Worm (Caenorhabditis elegans) whole organism, young adult: ENCODE data around the gene nmad-1.
A peak's percentile ranks its signal among the peaks of the same experiment; 100 is the strongest.

Source experiments
- B0261.1 ChIP-seq: sonication (generic microtip); optimal IDR thresholded peaks from 2 replicates; lab custom pipeline; 2016; ENCODE audit warnings: mild to moderate bottlenecking, missing genetic modification characterization, moderate library complexity, missing compliant biosample characterization
- B0336.3 ChIP-seq: fragments of 200-800 bp; sonication (Bioruptor generic); IDR thresholded peaks from 2 replicates; pipeline ENCODE4 v1.3.6; 2022; ENCODE audit warnings: missing genetic modification characterization, missing compliant biosample characterization
- D2030.7 ChIP-seq: fragments of 200-800 bp; sonication (Bioruptor generic); IDR thresholded peaks from 2 replicates; pipeline ENCODE4 v1.3.6; 2022; ENCODE audit warnings: missing genetic modification reagents, missing genetic modification characterization, missing compliant biosample characterization
- F10E7.11 ChIP-seq: sonication (generic microtip); optimal IDR thresholded peaks from 2 replicates; lab custom pipeline; 2017; ENCODE audit warnings: mild to moderate bottlenecking, missing genetic modification characterization, moderate library complexity, missing compliant biosample characterization
- F22D6.2 ChIP-seq: sonication (generic microtip); optimal IDR thresholded peaks from 2 replicates; lab custom pipeline; 2016; ENCODE audit warnings: mild to moderate bottlenecking, missing genetic modification characterization, missing compliant biosample characterization
- F33H1.4 ChIP-seq: fragments of 200-800 bp; sonication (Bioruptor generic); IDR thresholded peaks from 2 replicates; pipeline ENCODE4 v1.3.6; 2022; ENCODE audit warnings: missing genetic modification reagents, missing genetic modification characterization, missing compliant biosample characterization
- F39B2.1 ChIP-seq: fragments of 200-800 bp; sonication (Bioruptor generic); IDR thresholded peaks from 2 replicates; pipeline ENCODE4 v1.3.6; 2022; ENCODE audit warnings: missing genetic modification reagents, missing genetic modification characterization, missing compliant biosample characterization
- F49E8.2 ChIP-seq: sonication (generic microtip); optimal IDR thresholded peaks from 3 replicates; lab custom pipeline; 2017; ENCODE audit warnings: missing genetic modification characterization, mild to moderate bottlenecking, missing compliant biosample characterization, antibody characterized with exemption, moderate library complexity; ENCODE audit not compliant: insufficient read depth
- F55B11.4 ChIP-seq: sonication (generic microtip); optimal IDR thresholded peaks from 2 replicates; lab custom pipeline; 2016; ENCODE audit warnings: missing compliant biosample characterization, missing genetic modification characterization, borderline replicate concordance; ENCODE audit not compliant: insufficient read depth
- K11D2.4 ChIP-seq: fragments of 200-800 bp; sonication (Bioruptor generic); IDR thresholded peaks from 2 replicates; pipeline ENCODE4 v1.3.6; 2022; ENCODE audit warnings: missing genetic modification reagents, missing genetic modification characterization, missing compliant biosample characterization
- Y67H2A.10 ChIP-seq: fragments of 200-800 bp; sonication (Bioruptor generic); conservative IDR thresholded peaks from 2 replicates; pipeline ENCODE4 v1.3.6; 2022; ENCODE audit warnings: missing genetic modification reagents, missing genetic modification characterization, missing compliant biosample characterization
- Y95B8A.8 ChIP-seq: fragments of 200-800 bp; sonication (Bioruptor generic); IDR thresholded peaks from 2 replicates; pipeline ENCODE4 v1.3.6; 2022; ENCODE audit warnings: missing genetic modification reagents, missing genetic modification characterization, missing compliant biosample characterization
- aptf-2 ChIP-seq: fragments of 200-800 bp; sonication (Bioruptor generic); conservative IDR thresholded peaks from 2 replicates; pipeline ENCODE4 v1.3.6; 2022; ENCODE audit warnings: missing genetic modification reagents, missing genetic modification characterization, missing compliant biosample characterization
- attf-5 ChIP-seq: fragments of 200-800 bp; sonication (Bioruptor generic); optimal IDR thresholded peaks from 2 replicates; lab custom pipeline; 2018; ENCODE audit warnings: mild to moderate bottlenecking, missing genetic modification characterization, missing compliant biosample characterization
- attf-6 ChIP-seq: fragments of 200-800 bp; sonication (Bioruptor generic); IDR thresholded peaks from 2 replicates; pipeline ENCODE4 v1.3.6; 2022; ENCODE audit warnings: missing genetic modification reagents, missing genetic modification characterization, missing compliant biosample characterization
- bed-1 ChIP-seq: fragments of 200-800 bp; sonication (Bioruptor generic); IDR thresholded peaks from 2 replicates; pipeline ENCODE4 v1.3.6; 2022; ENCODE audit warnings: missing genetic modification reagents, missing genetic modification characterization, missing compliant biosample characterization
- cebp-1 ChIP-seq, 2 experiments: fragments of 200-800 bp in 1 of 2; sonication (Bioruptor generic) in 1 of 2; sonication (generic microtip) in 1 of 2; IDR thresholded peaks in 1 of 2; optimal IDR thresholded peaks in 1 of 2; 2 replicates each; pipeline versions ENCODE4 v1.3.6 to Lab custom; 2017 to 2022; ENCODE audit warnings: missing compliant biosample characterization in 2 of 2, missing genetic modification characterization in 2 of 2, mild to moderate bottlenecking in 1 of 2, missing genetic modification reagents in 1 of 2, moderate library complexity in 1 of 2
- ceh-79 ChIP-seq: sonication (generic microtip); optimal IDR thresholded peaks from 2 replicates; lab custom pipeline; 2017; ENCODE audit warnings: mild to moderate bottlenecking, missing genetic modification characterization, missing compliant biosample characterization
- ceh-91 ChIP-seq: fragments of 200-800 bp; sonication (Bioruptor generic); IDR thresholded peaks from 2 replicates; pipeline ENCODE4 v1.3.6; 2022; ENCODE audit warnings: missing genetic modification reagents, missing genetic modification characterization, missing compliant biosample characterization
- die-1 ChIP-seq: sonication (generic microtip); optimal IDR thresholded peaks from 2 replicates; lab custom pipeline; 2016; ENCODE audit warnings: missing genotype, mild to moderate bottlenecking, missing genetic modification characterization, missing compliant biosample characterization
- dox-1 ChIP-seq: fragments of 200-800 bp; sonication (Bioruptor generic); IDR thresholded peaks from 2 replicates; pipeline ENCODE4 v1.3.6; 2022; ENCODE audit warnings: missing genetic modification reagents, missing genetic modification characterization, missing compliant biosample characterization
- dpl-1 ChIP-seq: fragments of 150-350 bp; optimal IDR thresholded peaks from 2 replicates; lab custom pipeline; 2014; ENCODE audit warnings: missing biosample characterization, missing genetic modification reagents, missing genetic modification characterization
- efl-1 ChIP-seq: fragments of 150-350 bp; optimal IDR thresholded peaks from 2 replicates; lab custom pipeline; 2014; ENCODE audit warnings: missing biosample characterization, missing genetic modification reagents, missing genetic modification characterization
- egl-18 ChIP-seq: fragments of 200-800 bp; sonication (Bioruptor generic); IDR thresholded peaks from 2 replicates; pipeline ENCODE4 v1.3.6; 2022; ENCODE audit warnings: missing genetic modification reagents, missing genetic modification characterization, missing compliant biosample characterization
- ets-4 ChIP-seq: fragments of 200-800 bp; sonication (Bioruptor generic); optimal IDR thresholded peaks from 2 replicates; lab custom pipeline; 2018; ENCODE audit warnings: mild to moderate bottlenecking, missing genetic modification characterization, missing compliant biosample characterization
- fkh-3 ChIP-seq: sonication (generic microtip); optimal IDR thresholded peaks from 2 replicates; lab custom pipeline; 2016; ENCODE audit warnings: mild to moderate bottlenecking, missing genetic modification characterization, missing compliant biosample characterization
- him-1 ChIP-seq: sonication (generic microtip); optimal IDR thresholded peaks from 2 replicates; lab custom pipeline; 2016; ENCODE audit warnings: missing genotype, missing genetic modification reagents, missing genetic modification characterization, missing compliant biosample characterization
- hlh-12 ChIP-seq: sonication (generic microtip); optimal IDR thresholded peaks from 2 replicates; lab custom pipeline; 2016; ENCODE audit warnings: missing genetic modification characterization, missing compliant biosample characterization
- hmg-20 ChIP-seq: fragments of 200-800 bp; sonication (Bioruptor generic); IDR thresholded peaks from 2 replicates; pipeline ENCODE4 v1.3.6; 2022; ENCODE audit warnings: missing genetic modification reagents, missing genetic modification characterization, missing compliant biosample characterization
- hsf-1 ChIP-seq: fragments of 200-800 bp; sonication (Bioruptor generic); IDR thresholded peaks from 2 replicates; pipeline ENCODE4 v1.3.6; 2022; ENCODE audit warnings: missing genetic modification reagents, missing genetic modification characterization, missing compliant biosample characterization
- lag-1 ChIP-seq: fragments of 200-800 bp; sonication (Bioruptor generic); IDR thresholded peaks from 2 replicates; pipeline ENCODE4 v1.3.6; 2022; ENCODE audit warnings: missing genetic modification reagents, missing genetic modification characterization, missing compliant biosample characterization
- lin-40 ChIP-seq: sonication (generic microtip); optimal IDR thresholded peaks from 2 replicates; lab custom pipeline; 2016; ENCODE audit warnings: missing genetic modification characterization, mild to moderate bottlenecking, missing compliant biosample characterization, missing genotype, missing genetic modification reagents
- lsl-1 ChIP-seq: fragments of 200-800 bp; sonication (Bioruptor generic); optimal IDR thresholded peaks from 2 replicates; lab custom pipeline; 2018; ENCODE audit warnings: mild to moderate bottlenecking, missing genetic modification characterization, moderate library complexity, missing compliant biosample characterization
- madf-10 ChIP-seq: sonication (generic microtip); optimal IDR thresholded peaks from 2 replicates; lab custom pipeline; 2016; ENCODE audit warnings: mild to moderate bottlenecking, missing genetic modification characterization, missing compliant biosample characterization
- madf-8 ChIP-seq: fragments of 200-800 bp; sonication (Bioruptor generic); conservative IDR thresholded peaks from 2 replicates; pipeline ENCODE4 v1.3.6; 2022; ENCODE audit warnings: missing genetic modification reagents, missing genetic modification characterization, missing compliant biosample characterization
- nhr-27 ChIP-seq: fragments of 200-800 bp; sonication (Bioruptor generic); optimal IDR thresholded peaks from 2 replicates; lab custom pipeline; 2018; ENCODE audit warnings: mild to moderate bottlenecking, missing genetic modification characterization, moderate library complexity, missing compliant biosample characterization
- nhr-80 ChIP-seq: sonication (generic microtip); optimal IDR thresholded peaks from 2 replicates; lab custom pipeline; 2016; ENCODE audit warnings: missing genetic modification characterization, missing compliant biosample characterization
- pbrm-1 ChIP-seq: fragments of 200-800 bp; sonication (Bioruptor generic); IDR thresholded peaks from 2 replicates; pipeline ENCODE4 v1.3.6; 2022; ENCODE audit warnings: missing genetic modification reagents, missing genetic modification characterization, missing compliant biosample characterization
- rcor-1 ChIP-seq: fragments of 200-800 bp; sonication (Bioruptor generic); IDR thresholded peaks from 2 replicates; pipeline ENCODE4 v1.3.6; 2022; ENCODE audit warnings: missing genetic modification reagents, missing genetic modification characterization, missing compliant biosample characterization
- snpc-1.1 ChIP-seq: sonication (generic microtip); optimal IDR thresholded peaks from 2 replicates; lab custom pipeline; 2017; ENCODE audit warnings: missing genetic modification characterization, mild to moderate bottlenecking, missing compliant biosample characterization, antibody characterized with exemption, moderate library complexity, missing genotype, missing genetic modification reagents; ENCODE audit not compliant: insufficient read depth
- snpc-1.3 ChIP-seq: sonication (generic microtip); optimal IDR thresholded peaks from 2 replicates; lab custom pipeline; 2017; ENCODE audit warnings: missing genetic modification characterization, mild to moderate bottlenecking, missing compliant biosample characterization, antibody characterized with exemption, moderate library complexity, missing genotype, missing genetic modification reagents; ENCODE audit not compliant: insufficient read depth
- sptf-2 ChIP-seq: fragments of 200-800 bp; sonication (Bioruptor generic); optimal IDR thresholded peaks from 2 replicates; lab custom pipeline; 2018; ENCODE audit warnings: mild to moderate bottlenecking, missing genetic modification characterization, missing compliant biosample characterization
- tbx-9 ChIP-seq: sonication (generic microtip); optimal IDR thresholded peaks from 2 replicates; lab custom pipeline; 2016; ENCODE audit warnings: borderline replicate concordance, missing genetic modification characterization, inconsistent platforms, missing compliant biosample characterization
- tlf-1 ChIP-seq: fragments of 200-800 bp; sonication (Bioruptor generic); optimal IDR thresholded peaks from 2 replicates; lab custom pipeline; 2018; ENCODE audit warnings: mild to moderate bottlenecking, missing genetic modification characterization, missing compliant biosample characterization
- unc-130 ChIP-seq: sonication (generic microtip); optimal IDR thresholded peaks from 2 replicates; lab custom pipeline; 2016; ENCODE audit warnings: missing genetic modification reagents, missing genetic modification characterization, missing compliant biosample characterization
- zfh-2 ChIP-seq: fragments of 200-800 bp; sonication (Bioruptor generic); conservative IDR thresholded peaks from 2 replicates; pipeline ENCODE4 v1.3.6; 2022; ENCODE audit warnings: missing genetic modification reagents, missing genetic modification characterization, missing compliant biosample characterization
- ztf-25 ChIP-seq: fragments of 200-800 bp; sonication (Bioruptor generic); IDR thresholded peaks from 2 replicates; pipeline ENCODE4 v1.3.6; 2022; ENCODE audit warnings: missing genetic modification reagents, missing genetic modification characterization, missing compliant biosample characterization

nmad-1 gene

DNA sequence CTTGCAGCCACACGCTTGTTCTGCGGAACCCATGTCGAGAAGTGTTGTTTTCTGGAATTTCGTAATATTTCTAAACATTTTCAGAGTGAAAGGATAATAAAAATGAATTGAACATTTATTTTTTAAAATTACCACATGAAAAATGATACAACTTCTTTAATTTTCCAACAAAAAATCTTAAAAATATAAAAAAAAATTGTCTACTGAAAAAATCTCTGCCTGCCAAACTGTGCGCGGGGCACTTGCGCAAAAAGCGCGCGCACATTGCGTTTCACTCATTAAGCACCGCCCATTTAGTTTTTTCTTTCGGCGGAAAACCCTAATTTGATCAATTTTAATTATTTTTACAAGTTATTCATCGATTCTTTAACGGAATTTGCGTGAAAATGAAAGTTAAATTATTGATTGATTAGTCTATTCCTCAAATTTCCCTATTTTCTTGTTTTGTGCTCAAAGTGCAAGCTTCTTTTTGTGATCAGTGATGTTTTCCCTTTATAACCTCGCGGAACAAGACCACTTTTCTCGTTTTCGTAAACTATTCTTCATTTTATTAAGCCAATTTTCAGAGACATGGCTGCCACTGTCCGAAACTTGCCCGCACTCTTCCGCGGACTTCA, at the start of gene nmad-1, which contains the start of gene hach-1 (continued):
- TF ChIP-seq unc-130 (GFP tag; lab: Kevin White, UChicago) = peak; percentile 21
- TF ChIP-seq bed-1 = no peak
- no peak for TF ChIP-seq K11D2.4 (GFP tag; lab: Robert Waterston, UW)
- no peak for TF ChIP-seq attf-6 (GFP tag; lab: Robert Waterston, UW)
- TF ChIP-seq dox-1 = peak; percentile 85
- no peak for TF ChIP-seq tbx-9 (tag; lab: Kevin White, UChicago)
- TF ChIP-seq F33H1.4 (GFP tag; lab: Robert Waterston, UW) = peak; percentile 62
- peak; percentile 67 for TF ChIP-seq B0336.3
- no peak for TF ChIP-seq hsf-1
- no peak for TF ChIP-seq ceh-91 (GFP tag; lab: Robert Waterston, UW)
- TF ChIP-seq madf-10 (tag; lab: Kevin White, UChicago) = peak; percentile 43
- TF ChIP-seq snpc-1.3 (tag; lab: Kevin White, UChicago) = peak; percentile 93
- peak; percentile 77 for TF ChIP-seq lin-40 (tag; lab: Kevin White, UChicago)
- no peak for TF ChIP-seq ets-4
- TF ChIP-seq sptf-2 (GFP tag; lab: Kevin White, UChicago) = no peak
- TF ChIP-seq Y95B8A.8 (GFP tag; lab: Robert Waterston, UW) = no peak
- no peak for TF ChIP-seq hlh-12 (tag; lab: Kevin White, UChicago)
- TF ChIP-seq madf-8 (GFP tag; lab: Robert Waterston, UW) = peak; percentile 37; the same call in 1 of the 2 replicates
- TF ChIP-seq him-1 = peak; percentile 5
- TF ChIP-seq dpl-1 (GFP tag; lab: Kevin White, UChicago) = no peak
- no peak for TF ChIP-seq B0261.1
- no peak for TF ChIP-seq F49E8.2 (tag; lab: Kevin White, UChicago)
- peak; percentile 64; the same call in 1 of the 2 replicates for TF ChIP-seq D2030.7 (GFP tag; lab: Robert Waterston, UW)
- TF ChIP-seq pbrm-1 (GFP tag; lab: Robert Waterston, UW) = peak; percentile 78
- peak; percentile 55 for TF ChIP-seq die-1
- TF ChIP-seq lag-1 (GFP tag; lab: Robert Waterston, UW) = no peak
- 0 out of 2 replicates have a peak, but pooled peaks have one; percentile 12 for TF ChIP-seq ztf-25 (GFP tag; lab: Robert Waterston, UW)
- TF ChIP-seq F39B2.1 (GFP tag; lab: Robert Waterston, UW) = no peak
- TF ChIP-seq F10E7.11 (tag; lab: Kevin White, UChicago) = peak; percentile 19
- TF ChIP-seq zfh-2 (GFP tag; lab: Robert Waterston, UW) = 0 out of 2 replicates have a peak, but pooled peaks have one; percentile 10
- TF ChIP-seq nhr-27 (tag; lab: Kevin White, UChicago) = no peak
- no peak for TF ChIP-seq egl-18 (GFP tag; lab: Robert Waterston, UW)
- peak; percentile 78 for TF ChIP-seq attf-5 (GFP tag; lab: Kevin White, UChicago)
- TF ChIP-seq rcor-1 (GFP tag; lab: Robert Waterston, UW) = peak; percentile 58
- TF ChIP-seq cebp-1 (GFP tag; IDR thresholded peaks at IDR 0.05; lab: Robert Waterston, UW) = no peak
- peak; percentile 83 for TF ChIP-seq cebp-1 (tag; optimal IDR thresholded peaks at IDR 0.05; lab: Kevin White, UChicago)
- TF ChIP-seq nhr-80 (tag; lab: Kevin White, UChicago) = peak; percentile 24
- TF ChIP-seq Y67H2A.10 (GFP tag; lab: Robert Waterston, UW) = no peak
- TF ChIP-seq fkh-3 = no peak
- no peak for TF ChIP-seq F55B11.4 (tag; lab: Kevin White, UChicago)
- peak; percentile 38 for TF ChIP-seq tlf-1 (GFP tag; lab: Kevin White, UChicago)
- peak; percentile 71 for TF ChIP-seq snpc-1.1 (tag; lab: Kevin White, UChicago)
- TF ChIP-seq efl-1 (GFP tag; lab: Kevin White, UChicago) = peak; percentile 36
- peak; percentile 58 for TF ChIP-seq lsl-1
- TF ChIP-seq F22D6.2 (tag; lab: Kevin White, UChicago) = peak; percentile 6
- no peak for TF ChIP-seq ceh-79
- TF ChIP-seq hmg-20 (GFP tag; lab: Robert Waterston, UW) = no peak
- TF ChIP-seq aptf-2 (GFP tag; lab: Robert Waterston, UW) = no peak
